Worm (Caenorhabditis elegans): Measurements from ENCODE around the gene lido-5.
A peak's percentile ranks its signal among the peaks of the same experiment; 100 is the strongest.

The lido-5 gene

ce11 chrX:17110555-17110954, at the start of gene lido-5:
TSS of gene lido-5 (minus strand) at chrX:17110655.
- TF ChIP-seq dve-1 (tag; optimal IDR thresholded peaks at IDR 0.05) (no peak), rnt-1 (tag; optimal IDR thresholded peaks at IDR 0.05) (no peak), unc-3 (GFP tag; conservative IDR thresholded peaks at IDR 0.05) (no peak), unc-3 (tag; optimal IDR thresholded peaks at IDR 0.05) (no peak), hlh-15 (tag; optimal IDR thresholded peaks at IDR 0.05) (no peak), hlh-8 (tag; optimal IDR thresholded peaks at IDR 0.05) (no peak)

- TF ChIP-seq ceh-14 (tag; optimal IDR thresholded peaks at IDR 0.05), result no peak
- TF ChIP-seq ceh-24 (tag; optimal IDR thresholded peaks at IDR 0.05), result no peak
- TF ChIP-seq ttx-3 (tag; optimal IDR thresholded peaks at IDR 0.05), result no peak
- TF ChIP-seq ceh-48 (tag; optimal IDR thresholded peaks at IDR 0.05), result no peak
- TF ChIP-seq pqm-1 (tag; optimal IDR thresholded peaks at IDR 0.05), result no peak
- no peak for TF ChIP-seq unc-3 (GFP tag; conservative IDR thresholded peaks at IDR 0.05)
- TF ChIP-seq unc-3 (tag; optimal IDR thresholded peaks at IDR 0.05), result no peak
- no peak for TF ChIP-seq fkh-10 (GFP tag; optimal IDR thresholded peaks at IDR 0.05)
Observed at ce11 chrX:17157868-17158267, 47.4 kb upstream of the lido-5 start, which contains the start of gene npr-21. TSS of gene npr-21 (minus strand) at chrX:17157968.

ce11 chrX:17157089-17157488, 46.6 kb upstream of the lido-5 start:
- TF ChIP-seq hlh-15 (tag; optimal IDR thresholded peaks at IDR 0.05) (no peak), dve-1 (tag; optimal IDR thresholded peaks at IDR 0.05) (no peak), pag-3 (tag; optimal IDR thresholded peaks at IDR 0.05; ENCODE audit: borderline replicate concordance) (no peak), ceh-9 (tag; optimal IDR thresholded peaks at IDR 0.05) (no peak)

- no peak for TF ChIP-seq elt-4 (tag; optimal IDR thresholded peaks at IDR 0.05)
- peak; percentile 33 for TF ChIP-seq pros-1 (tag; optimal IDR thresholded peaks at IDR 0.05)
- no peak for TF ChIP-seq sox-2 (GFP tag; IDR thresholded peaks at IDR 0.05)
- TF ChIP-seq nhr-11 (tag; optimal IDR thresholded peaks at IDR 0.05), result no peak
- TF ChIP-seq pax-1 (tag; optimal IDR thresholded peaks at IDR 0.05), result peak; percentile 29
- peak; percentile 67 for TF ChIP-seq sdc-2 (tag; optimal IDR thresholded peaks at IDR 0.05)
- no peak for TF ChIP-seq K02D7.2 (tag; optimal IDR thresholded peaks at IDR 0.05)
- TF ChIP-seq ceh-34 (tag; optimal IDR thresholded peaks at IDR 0.05), result peak; percentile 2
- TF ChIP-seq unc-42 (tag; optimal IDR thresholded peaks at IDR 0.05), result peak; percentile 38
- peak; percentile 24 for TF ChIP-seq unc-55 (GFP tag; optimal IDR thresholded peaks at IDR 0.05)
- peak; percentile 80 for TF ChIP-seq nfya-1 (tag; optimal IDR thresholded peaks at IDR 0.05)
- no peak for TF ChIP-seq lim-6 (tag; optimal IDR thresholded peaks at IDR 0.05)
- peak; percentile 6 for TF ChIP-seq ref-2 (tag; optimal IDR thresholded peaks at IDR 0.05)
- TF ChIP-seq ceh-30 (tag; optimal IDR thresholded peaks at IDR 0.05), result peak; percentile 68
- TF ChIP-seq ceh-48 (tag; optimal IDR thresholded peaks at IDR 0.05), result no peak
- TF ChIP-seq elt-2 (tag; optimal IDR thresholded peaks at IDR 0.05), result peak; percentile 30
- TF ChIP-seq tbx-2 (tag; optimal IDR thresholded peaks at IDR 0.05), result peak; percentile 42
- TF ChIP-seq sox-4 (tag; optimal IDR thresholded peaks at IDR 0.05), result peak; percentile 13
Observed at ce11 chrX:17151160-17151711, 40.8 kb upstream of the lido-5 start, which contains the start of gene mdt-1.2. TSS of gene mdt-1.2 (plus strand) at chrX:17151522.

ce11 chrX:17149877-17150490, 39.5 kb upstream of the lido-5 start, which contains the start of gene T23C6.4:
TSS of gene T23C6.4 (minus strand) at chrX:17149927.
- TF ChIP-seq ceh-19 (GFP tag; optimal IDR thresholded peaks at IDR 0.05) (no peak), pat-9 (tag; optimal IDR thresholded peaks at IDR 0.05) (no peak), dmd-4 (tag; optimal IDR thresholded peaks at IDR 0.05; ENCODE audit: borderline replicate concordance) (no peak), nfya-1 (tag; optimal IDR thresholded peaks at IDR 0.05) (peak; percentile 3), sdc-2 (tag; optimal IDR thresholded peaks at IDR 0.05) (peak; percentile 32), T23F11.4 (GFP tag; optimal IDR thresholded peaks at IDR 0.05) (no peak), ceh-34 (tag; optimal IDR thresholded peaks at IDR 0.05) (no peak), fkh-10 (GFP tag; optimal IDR thresholded peaks at IDR 0.05) (no peak)

Data from whole organism, late embryonic.